Fruit fly (Drosophila melanogaster) whole organism, prepupa: ENCODE results near the gene CG13306.

Experiments used
- CG10631 ChIP-seq: fragments of 200-800 bp; sonication (Bioruptor generic); optimal IDR thresholded peaks from 2 replicates; lab custom pipeline; 2016; ENCODE audit warnings: missing biosample characterization, missing genetic modification characterization
- CG10669 ChIP-seq: fragments of 200-800 bp; sonication (Bioruptor generic); optimal IDR thresholded peaks from 3 replicates; lab custom pipeline; 2018; ENCODE audit warnings: missing biosample characterization, mild to moderate bottlenecking, missing genetic modification characterization, moderate library complexity
- CG11294 ChIP-seq: fragments of 200-800 bp; sonication (Bioruptor generic); IDR thresholded peaks from 2 replicates; pipeline ENCODE4 v1.3.6; 2022; ENCODE audit warnings: missing biosample characterization, missing genetic modification characterization
- CG11762 ChIP-seq: fragments of 200-800 bp; sonication (Bioruptor generic); optimal IDR thresholded peaks from 3 replicates; lab custom pipeline; 2016; ENCODE audit warnings: missing biosample characterization, missing genetic modification characterization; ENCODE audit not compliant: insufficient read depth
- CG11902 ChIP-seq: fragments of 200-800 bp; sonication (Bioruptor generic); optimal IDR thresholded peaks from 3 replicates; lab custom pipeline; 2016; ENCODE audit warnings: missing biosample characterization, missing genetic modification characterization
- CG16779 ChIP-seq: fragments of 200-800 bp; sonication (Bioruptor generic); optimal IDR thresholded peaks from 3 replicates; lab custom pipeline; 2017; ENCODE audit warnings: missing biosample characterization, mild to moderate bottlenecking, missing genetic modification characterization
- CG32006 ChIP-seq: fragments of 200-800 bp; sonication (Bioruptor generic); optimal IDR thresholded peaks from 3 replicates; lab custom pipeline; 2017; ENCODE audit warnings: missing biosample characterization, mild to moderate bottlenecking, missing genetic modification characterization
- CG34406 ChIP-seq: fragments of 200-800 bp; sonication (Bioruptor generic); optimal IDR thresholded peaks from 3 replicates; lab custom pipeline; 2016; ENCODE audit warnings: missing biosample characterization, missing genetic modification characterization
- CG4318 ChIP-seq: fragments of 200-800 bp; sonication (Bioruptor generic); optimal IDR thresholded peaks from 3 replicates; lab custom pipeline; 2017; ENCODE audit warnings: missing biosample characterization, mild to moderate bottlenecking, missing genetic modification characterization
- CG6163 ChIP-seq: fragments of 200-800 bp; sonication (Bioruptor generic); IDR thresholded peaks from 3 replicates; pipeline ENCODE4 v1.3.6; 2022; ENCODE audit warnings: missing biosample characterization, missing genetic modification characterization
- CG6276 ChIP-seq: fragments of 200-800 bp; sonication (Bioruptor generic); optimal IDR thresholded peaks from 2 replicates; lab custom pipeline; 2017; ENCODE audit warnings: missing biosample characterization, mild to moderate bottlenecking, missing genetic modification characterization
- CG6808 ChIP-seq: fragments of 200-800 bp; sonication (Bioruptor generic); optimal IDR thresholded peaks from 3 replicates; lab custom pipeline; 2017; ENCODE audit warnings: missing biosample characterization, missing genetic modification characterization, mild to moderate bottlenecking, moderate library complexity, missing genetic modification reagents
- CG6854 ChIP-seq: fragments of 200-800 bp; sonication (Bioruptor generic); optimal IDR thresholded peaks from 2 replicates; lab custom pipeline; 2017; ENCODE audit warnings: missing biosample characterization, mild to moderate bottlenecking, missing genetic modification characterization
- CG7368 ChIP-seq: fragments of 200-800 bp; sonication (Bioruptor generic); optimal IDR thresholded peaks from 3 replicates; lab custom pipeline; 2016; ENCODE audit warnings: missing biosample characterization, missing genetic modification characterization
- CG8119 ChIP-seq: fragments of 200-800 bp; sonication (Bioruptor generic); IDR thresholded peaks from 3 replicates; pipeline ENCODE4 v1.3.6; 2022; ENCODE audit warnings: missing biosample characterization, missing genetic modification characterization
- CG8319 ChIP-seq: fragments of 200-800 bp; sonication (Bioruptor generic); optimal IDR thresholded peaks from 3 replicates; lab custom pipeline; 2016; ENCODE audit warnings: missing biosample characterization, missing genetic modification characterization
- CG8632 ChIP-seq: fragments of 200-800 bp; sonication (Bioruptor generic); optimal IDR thresholded peaks from 3 replicates; lab custom pipeline; 2016; ENCODE audit warnings: missing biosample characterization, missing genetic modification characterization
- CG9139 ChIP-seq: fragments of 200-800 bp; sonication (Bioruptor generic); optimal IDR thresholded peaks from 3 replicates; lab custom pipeline; 2017; ENCODE audit warnings: missing biosample characterization, mild to moderate bottlenecking, missing genetic modification characterization
- Eip75B ChIP-seq: fragments of 200-800 bp; sonication (Bioruptor generic); optimal IDR thresholded peaks from 3 replicates; lab custom pipeline; 2016; ENCODE audit warnings: missing biosample characterization, missing genetic modification characterization
- Eip78C ChIP-seq: fragments of 200-800 bp; sonication (Bioruptor generic); peaks from one replicate; lab custom pipeline; 2016; ENCODE audit warnings: missing biosample characterization, missing genetic modification characterization
- Eip93F ChIP-seq: fragments of 200-800 bp; sonication (Bioruptor generic); optimal IDR thresholded peaks from 2 replicates; lab custom pipeline; 2016; ENCODE audit warnings: missing biosample characterization, mild to moderate bottlenecking, missing genetic modification characterization
- Ets21C ChIP-seq: fragments of 200-800 bp; sonication (Bioruptor generic); optimal IDR thresholded peaks from 3 replicates; lab custom pipeline; 2016; ENCODE audit warnings: missing biosample characterization, missing genetic modification characterization
- Ets96B ChIP-seq: fragments of 200-800 bp; optimal IDR thresholded peaks from 2 replicates; lab custom pipeline; 2019; ENCODE audit warnings: missing biosample characterization, mild to moderate bottlenecking, missing genetic modification characterization, moderate library complexity
- Gug ChIP-seq: fragments of 200-800 bp; sonication (Bioruptor generic); IDR thresholded peaks from 2 replicates; pipeline ENCODE4 v1.3.6; 2022; ENCODE audit warnings: missing biosample characterization, missing genetic modification characterization
- Hr38 ChIP-seq: sonication (Bioruptor generic); optimal IDR thresholded peaks from 2 replicates; lab custom pipeline; 2016; ENCODE audit warnings: missing biosample characterization, missing genetic modification characterization
- Hr39 ChIP-seq: fragments of 200-800 bp; sonication (Bioruptor generic); optimal IDR thresholded peaks from 2 replicates; lab custom pipeline; 2016; ENCODE audit warnings: missing biosample characterization, missing genetic modification characterization
- Hr4 ChIP-seq: fragments of 200-800 bp; sonication (Bioruptor generic); optimal IDR thresholded peaks from 3 replicates; lab custom pipeline; 2016; ENCODE audit warnings: missing biosample characterization, missing genetic modification characterization
- Lpt ChIP-seq: fragments of 200-800 bp; sonication (Bioruptor generic); optimal IDR thresholded peaks from 3 replicates; lab custom pipeline; 2016; ENCODE audit warnings: missing biosample characterization, missing genetic modification characterization
- Met ChIP-seq: fragments of 200-800 bp; sonication (Bioruptor generic); optimal IDR thresholded peaks from 3 replicates; lab custom pipeline; 2016; ENCODE audit warnings: missing biosample characterization, missing genetic modification characterization
- Smox ChIP-seq: fragments of 200-800 bp; sonication (Bioruptor generic); optimal IDR thresholded peaks from 3 replicates; lab custom pipeline; 2016; ENCODE audit warnings: missing biosample characterization, missing genetic modification characterization
- Sox102F ChIP-seq: fragments of 200-800 bp; sonication (Bioruptor generic); optimal IDR thresholded peaks from 2 replicates; lab custom pipeline; 2016; ENCODE audit warnings: missing biosample characterization, mild to moderate bottlenecking, missing genetic modification characterization
- Sox14 ChIP-seq: fragments of 200-800 bp; sonication (Bioruptor generic); optimal IDR thresholded peaks from 3 replicates; lab custom pipeline; 2016; ENCODE audit warnings: missing biosample characterization, missing genetic modification characterization
- Sox15 ChIP-seq: fragments of 200-800 bp; sonication (Bioruptor generic); optimal IDR thresholded peaks from 3 replicates; lab custom pipeline; 2016; ENCODE audit warnings: missing biosample characterization, missing genetic modification characterization
- achi ChIP-seq: fragments of 200-800 bp; sonication (Bioruptor generic); optimal IDR thresholded peaks from 3 replicates; lab custom pipeline; 2016; ENCODE audit warnings: missing biosample characterization, missing genetic modification characterization
- acj6 ChIP-seq: fragments of 200-800 bp; sonication (Bioruptor generic); optimal IDR thresholded peaks from 3 replicates; lab custom pipeline; 2016; ENCODE audit warnings: missing biosample characterization, missing genetic modification characterization
- cyc ChIP-seq: fragments of 200-800 bp; sonication (Bioruptor generic); optimal IDR thresholded peaks from 3 replicates; lab custom pipeline; 2016; ENCODE audit warnings: missing biosample characterization, missing genetic modification characterization
- dac ChIP-seq: fragments of 200-800 bp; sonication (Bioruptor generic); optimal IDR thresholded peaks from 2 replicates; lab custom pipeline; 2017; ENCODE audit warnings: missing biosample characterization, mild to moderate bottlenecking, missing genetic modification characterization
- dsx ChIP-seq: fragments of 200-800 bp; optimal IDR thresholded peaks from 3 replicates; lab custom pipeline; 2019; ENCODE audit warnings: missing biosample characterization, mild to moderate bottlenecking, missing genetic modification characterization, moderate library complexity; ENCODE audit not compliant: poor library complexity, severe bottlenecking
- esn ChIP-seq: fragments of 200-800 bp; sonication (Bioruptor generic); optimal IDR thresholded peaks from 2 replicates; lab custom pipeline; 2016; ENCODE audit warnings: missing biosample characterization, mild to moderate bottlenecking, missing genetic modification characterization, moderate library complexity
- fd85E ChIP-seq: fragments of 200-800 bp; sonication (Bioruptor generic); optimal IDR thresholded peaks from 3 replicates; lab custom pipeline; 2016; ENCODE audit warnings: missing biosample characterization, missing genetic modification characterization
- fkh ChIP-seq: fragments of 200-800 bp; sonication (Bioruptor generic); optimal IDR thresholded peaks from 3 replicates; lab custom pipeline; 2017; ENCODE audit warnings: missing biosample characterization, mild to moderate bottlenecking, missing genetic modification characterization, moderate library complexity
- lz ChIP-seq: fragments of 200-800 bp; sonication (Bioruptor generic); optimal IDR thresholded peaks from 3 replicates; lab custom pipeline; 2016; ENCODE audit warnings: missing biosample characterization, missing genetic modification characterization
- net ChIP-seq: fragments of 200-800 bp; sonication (Bioruptor generic); optimal IDR thresholded peaks from 3 replicates; lab custom pipeline; 2016; ENCODE audit warnings: missing biosample characterization, missing genetic modification characterization
- pdm3 ChIP-seq: fragments of 200-800 bp; sonication (Bioruptor generic); optimal IDR thresholded peaks from 3 replicates; lab custom pipeline; 2016; ENCODE audit warnings: missing biosample characterization, missing genetic modification characterization
- salr ChIP-seq, 2 experiments: fragments of 200-800 bp; sonication (Bioruptor generic); optimal IDR thresholded peaks; 3 replicates each; lab custom pipeline; 2016 to 2018; ENCODE audit warnings: missing biosample characterization in 2 of 2, missing genetic modification characterization in 2 of 2, mild to moderate bottlenecking in 1 of 2
- spab ChIP-seq: fragments of 200-800 bp; sonication (Bioruptor generic); optimal IDR thresholded peaks from 2 replicates; lab custom pipeline; 2017; ENCODE audit warnings: missing biosample characterization, mild to moderate bottlenecking, missing genetic modification characterization, missing genetic modification reagents
- ss ChIP-seq, 2 experiments: fragments of 200-800 bp; sonication (Bioruptor generic); optimal IDR thresholded peaks; 2 replicates in 1 of 2; 3 replicates in 1 of 2; lab custom pipeline; 2017 to 2018; ENCODE audit warnings: mild to moderate bottlenecking in 2 of 2, missing biosample characterization in 2 of 2, missing genetic modification characterization in 2 of 2, moderate library complexity in 1 of 2
- svp ChIP-seq: fragments of 200-800 bp; sonication (Bioruptor generic); peaks from one replicate; lab custom pipeline; 2016; ENCODE audit warnings: missing biosample characterization, missing genetic modification characterization
- topi ChIP-seq: fragments of 200-800 bp; sonication (Bioruptor generic); optimal IDR thresholded peaks from 3 replicates; lab custom pipeline; 2016; ENCODE audit warnings: missing biosample characterization, missing genetic modification characterization
- vri ChIP-seq: fragments of 200-800 bp; sonication (Bioruptor generic); optimal IDR thresholded peaks from 3 replicates; lab custom pipeline; 2016; ENCODE audit warnings: missing biosample characterization, mild to moderate bottlenecking, missing genetic modification characterization

Gene CG13306

dm6 chr3L:8763794-8764193 lies 14.3 kb upstream of the CG13306 start (continued):
- no peak for TF ChIP-seq CG10669
- TF ChIP-seq CG9139 (GFP tag; lab: Kevin White, UChicago), result no peak
- TF ChIP-seq Met (GFP tag; lab: Kevin White, UChicago), result peak; percentile 77

dm6 chr3L:8763037-8763454 lies 13.5 kb upstream of the CG13306 start:
- TF ChIP-seq CG16779 (tag; lab: Kevin White, UChicago) (no peak), Eip78C (GFP tag; lab: Kevin White, UChicago) (no peak), Ets96B (tag; lab: Kevin White, UChicago) (no peak), CG9139 (GFP tag; lab: Kevin White, UChicago) (no peak), Sox102F (peak; percentile 48), Eip75B (GFP tag; lab: Kevin White, UChicago) (no peak), dsx (no peak), dac (GFP tag; lab: Kevin White, UChicago) (no peak), CG8319 (no peak), CG11294 (no peak), pdm3 (peak; percentile 44), Sox14 (peak; percentile 70), svp (GFP tag; lab: Kevin White, UChicago) (no peak), topi (GFP tag; lab: Kevin White, UChicago) (no peak), Ets21C (GFP tag; lab: Kevin White, UChicago) (no peak), CG10669 (no peak), CG11762 (no peak), Hr4 (GFP tag; lab: Kevin White, UChicago) (peak; percentile 40), CG4318 (GFP tag; lab: Kevin White, UChicago) (no peak), net (GFP tag; lab: Kevin White, UChicago) (peak; percentile 28), achi (GFP tag; lab: Kevin White, UChicago) (peak; percentile 58), Lpt (no peak), salr (GFP tag; optimal IDR thresholded peaks at IDR 0.05; lab: Kevin White, UChicago) (no peak), CG10631 (GFP tag; lab: Kevin White, UChicago) (no peak), Sox15 (peak; percentile 17), CG11902 (peak; percentile 37), Hr38 (GFP tag; lab: Kevin White, UChicago) (no peak), CG8632 (GFP tag; lab: Kevin White, UChicago) (peak; percentile 34), CG6808 (GFP tag; lab: Kevin White, UChicago) (no peak), CG34406 (GFP tag; lab: Kevin White, UChicago) (peak; percentile 59), vri (GFP tag; lab: Kevin White, UChicago) (peak; percentile 67), Gug (GFP tag; lab: Robert Waterston, UW) (no peak), CG8119 (GFP tag; lab: Robert Waterston, UW) (peak; percentile 47; the same call in 1 of the 3 replicates), CG6163 (no peak), cyc (GFP tag; lab: Kevin White, UChicago) (peak; percentile 27), Eip93F (GFP tag; lab: Kevin White, UChicago) (no peak), CG7368 (GFP tag; lab: Kevin White, UChicago) (no peak), Smox (GFP tag; lab: Kevin White, UChicago) (peak; percentile 61), fkh (no peak), acj6 (GFP tag; lab: Kevin White, UChicago) (peak; percentile 35), ss (GFP tag; optimal IDR thresholded peaks at IDR 0.05; lab: Kevin White, UChicago) (no peak), spab (no peak), Met (GFP tag; lab: Kevin White, UChicago) (peak; percentile 67), CG6854 (GFP tag; lab: Kevin White, UChicago) (no peak), CG32006 (GFP tag; lab: Kevin White, UChicago) (peak; percentile 48), Hr39 (peak; percentile 62), fd85E (no peak), CG6276 (peak; percentile 20), esn (GFP tag; lab: Kevin White, UChicago) (no peak), lz (peak; percentile 42)
